Worm (Caenorhabditis elegans) whole organism, L2 larva: ENCODE results near the gene vit-4.

ENCODE experiments used
- C34F6.9 ChIP-seq: fragments of 150-350 bp; optimal IDR thresholded peaks from 2 replicates; lab custom pipeline; 2014; ENCODE audit warnings: missing biosample characterization, missing genetic modification characterization
- F13H6.1 ChIP-seq: sonication (generic microtip); optimal IDR thresholded peaks from 2 replicates; lab custom pipeline; 2016; ENCODE audit warnings: missing genetic modification characterization, missing compliant biosample characterization
- R02D3.7 ChIP-seq: fragments of 150-350 bp; optimal IDR thresholded peaks from 2 replicates; lab custom pipeline; 2014; ENCODE audit warnings: missing biosample characterization, missing genetic modification characterization
- Y55F3AM.14 ChIP-seq: fragments of 200-800 bp; sonication (Bioruptor generic); optimal IDR thresholded peaks from 2 replicates; lab custom pipeline; 2018; ENCODE audit warnings: mild to moderate bottlenecking, missing genetic modification characterization, missing compliant biosample characterization
- crh-2 ChIP-seq: sonication (generic microtip); optimal IDR thresholded peaks from 2 replicates; lab custom pipeline; 2017; ENCODE audit warnings: missing biosample characterization, missing genetic modification characterization
- dmd-4 ChIP-seq: sonication (generic microtip); optimal IDR thresholded peaks from 2 replicates; lab custom pipeline; 2017; ENCODE audit warnings: missing biosample characterization, missing genetic modification characterization
- egl-27 ChIP-seq: sonication (generic microtip); optimal IDR thresholded peaks from 3 replicates; lab custom pipeline; 2017; ENCODE audit warnings: missing biosample characterization, missing genetic modification reagents, missing genetic modification characterization
- elt-1 ChIP-seq: fragments of 150-350 bp; optimal IDR thresholded peaks from 2 replicates; lab custom pipeline; 2014; ENCODE audit warnings: missing biosample characterization, missing genetic modification characterization
- elt-3 ChIP-seq: sonication (generic microtip); optimal IDR thresholded peaks from 2 replicates; lab custom pipeline; 2017; ENCODE audit warnings: missing biosample characterization, missing genetic modification characterization
- fos-1 ChIP-seq: fragments of 150-350 bp; optimal IDR thresholded peaks from 2 replicates; lab custom pipeline; 2014; ENCODE audit warnings: missing biosample characterization, missing genetic modification characterization
- gmeb-1 ChIP-seq: fragments of 150-350 bp; optimal IDR thresholded peaks from 2 replicates; lab custom pipeline; 2014; ENCODE audit warnings: missing biosample characterization, missing genetic modification characterization
- lin-13 ChIP-seq: fragments of 150-350 bp; optimal IDR thresholded peaks from 2 replicates; lab custom pipeline; 2014; ENCODE audit warnings: missing biosample characterization, missing genetic modification reagents, missing genetic modification characterization
- lsy-2 ChIP-seq, 2 experiments: fragments of 150-350 bp in 1 of 2; sonication (generic microtip) in 1 of 2; optimal IDR thresholded peaks; 2 replicates each; lab custom pipeline; 2014 to 2017; ENCODE audit warnings: missing biosample characterization in 2 of 2, missing genetic modification characterization in 2 of 2
- mab-5 ChIP-seq: fragments of 150-350 bp; optimal IDR thresholded peaks from 2 replicates; lab custom pipeline; 2014; ENCODE audit warnings: missing biosample characterization, missing genetic modification characterization
- mdl-1 ChIP-seq, 2 experiments: fragments of 150-350 bp in 1 of 2; sonication (generic microtip) in 1 of 2; optimal IDR thresholded peaks; 2 replicates each; lab custom pipeline; 2017; ENCODE audit warnings: missing biosample characterization in 2 of 2, missing genetic modification characterization in 2 of 2
- nhr-11 ChIP-seq: fragments of 150-350 bp; optimal IDR thresholded peaks from 2 replicates; lab custom pipeline; 2014; ENCODE audit warnings: missing biosample characterization, missing genetic modification characterization
- nhr-12 ChIP-seq: fragments of 150-350 bp; optimal IDR thresholded peaks from 2 replicates; lab custom pipeline; 2014; ENCODE audit warnings: missing biosample characterization, missing genetic modification characterization
- nhr-21 ChIP-seq: fragments of 150-350 bp; optimal IDR thresholded peaks from 2 replicates; lab custom pipeline; 2014; ENCODE audit warnings: missing biosample characterization, missing genetic modification characterization
- nhr-25 ChIP-seq: fragments of 150-350 bp; sonication (generic microtip); optimal IDR thresholded peaks from 3 replicates; lab custom pipeline; 2014; ENCODE audit warnings: missing biosample characterization, missing genetic modification characterization
- nhr-77 ChIP-seq: fragments of 150-350 bp; optimal IDR thresholded peaks from 2 replicates; lab custom pipeline; 2014; ENCODE audit warnings: missing biosample characterization, missing genetic modification characterization
- peb-1 ChIP-seq: fragments of 150-350 bp; optimal IDR thresholded peaks from 2 replicates; lab custom pipeline; 2014; ENCODE audit warnings: missing biosample characterization, missing genetic modification characterization
- sem-4 ChIP-seq: fragments of 150-350 bp; optimal IDR thresholded peaks from 2 replicates; lab custom pipeline; 2014; ENCODE audit warnings: missing biosample characterization, missing genetic modification reagents, missing genetic modification characterization
- skn-1 ChIP-seq: sonication (generic microtip); optimal IDR thresholded peaks from 2 replicates; lab custom pipeline; 2017; ENCODE audit warnings: missing biosample characterization, missing genetic modification characterization
- sma-9 ChIP-seq, 2 experiments: fragments of 150-350 bp in 1 of 2; sonication (generic microtip) in 1 of 2; optimal IDR thresholded peaks; 2 replicates each; lab custom pipeline; 2014 to 2016; ENCODE audit warnings: missing genetic modification characterization in 2 of 2, mild to moderate bottlenecking in 1 of 2, missing biosample characterization in 1 of 2, missing compliant biosample characterization in 1 of 2, missing genetic modification reagents in 1 of 2, moderate library complexity in 1 of 2
- unc-39 ChIP-seq: fragments of 150-350 bp; optimal IDR thresholded peaks from 2 replicates; lab custom pipeline; 2014; ENCODE audit warnings: missing biosample characterization, missing genetic modification characterization
- unc-55 ChIP-seq: fragments of 150-350 bp; sonication (generic microtip); optimal IDR thresholded peaks from 3 replicates; lab custom pipeline; 2014; ENCODE audit warnings: missing biosample characterization, missing genetic modification reagents, missing genetic modification characterization
- zag-1 ChIP-seq: fragments of 150-350 bp; optimal IDR thresholded peaks from 2 replicates; lab custom pipeline; 2014; ENCODE audit warnings: missing biosample characterization, missing genetic modification characterization
- ztf-1 ChIP-seq: fragments of 200-800 bp; sonication (Bioruptor generic); conservative IDR thresholded peaks from 2 replicates; pipeline ENCODE4 v1.3.6; 2022; ENCODE audit warnings: missing genetic modification characterization, missing compliant biosample characterization
- ztf-4 ChIP-seq: fragments of 150-350 bp; optimal IDR thresholded peaks from 2 replicates; lab custom pipeline; 2014; ENCODE audit warnings: missing biosample characterization, missing genetic modification characterization

Gene vit-4

DNA sequence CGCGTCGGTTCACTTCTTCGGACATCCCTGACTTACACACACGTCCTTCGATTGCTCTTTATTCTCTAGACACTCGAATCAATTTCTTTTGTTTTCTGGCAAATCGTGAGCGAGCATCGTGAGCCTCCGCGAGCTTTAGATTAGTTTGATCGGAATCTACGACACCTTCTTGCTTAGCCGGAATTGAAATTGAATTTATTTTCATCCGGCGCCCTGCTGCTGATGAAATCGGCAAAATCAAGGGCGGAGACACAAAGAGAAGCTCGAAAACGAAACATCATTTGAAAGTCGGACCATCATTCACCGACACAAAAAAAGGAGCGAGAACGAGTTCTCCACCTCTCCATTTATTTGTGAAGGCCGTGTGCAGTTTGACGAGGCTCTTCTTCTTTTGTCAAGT, 45.3 kb downstream of the vit-4 start, which contains the start of gene npr-16:
Gene npr-16, plus strand, starts transcription at position 301 of the 400 bp plus-strand sequence.
- TF ChIP-seq dmd-4 (tag; lab: Kevin White, UChicago) (no peak), mdl-1 (tag; optimal IDR thresholded peaks at IDR 0.05; lab: Kevin White, UChicago) (no peak)
- TF ChIP-seq, all 48 proteins: peak for 0

DNA sequence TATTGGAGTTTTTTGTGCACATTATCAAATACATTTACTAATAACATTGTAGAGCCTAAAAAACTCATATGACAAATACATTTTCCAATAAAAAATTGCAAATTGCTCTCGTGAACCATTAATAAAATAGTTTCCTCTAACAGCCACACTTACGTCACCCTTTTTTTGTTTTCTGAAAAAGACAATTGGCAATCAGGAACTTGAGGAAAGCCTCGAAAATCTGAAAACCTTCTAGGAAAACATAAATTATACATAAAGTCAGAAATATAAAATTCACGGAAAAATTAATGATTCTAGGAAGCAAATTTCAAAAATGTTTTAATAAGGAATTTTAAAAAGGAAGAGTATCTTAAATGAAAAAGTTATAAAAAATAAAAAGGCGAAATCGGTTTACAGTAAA, 46.6 kb downstream of the vit-4 start:
- TF ChIP-seq unc-55 = peak; percentile 13
- no peak for TF ChIP-seq unc-39 (tag; lab: Kevin White, UChicago)

DNA sequence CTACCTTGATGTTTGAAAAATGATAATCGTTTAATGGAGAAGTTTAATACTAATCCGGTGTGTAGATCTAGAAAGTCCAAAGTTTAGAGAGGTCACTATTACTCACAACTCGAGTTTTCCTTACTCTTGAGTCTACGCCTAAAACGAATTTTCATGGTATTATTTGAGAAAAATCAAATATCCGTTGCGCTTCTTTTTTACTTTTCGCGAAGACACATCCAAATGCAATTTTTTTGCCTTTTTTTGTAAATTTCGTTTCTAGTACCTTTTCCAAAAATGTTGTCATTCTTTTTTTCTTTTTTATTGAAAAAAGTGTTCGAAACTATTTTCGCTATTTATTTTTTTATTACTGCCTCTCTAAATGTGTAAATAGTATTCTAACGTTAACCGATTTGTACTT, 50.0 kb downstream of the vit-4 start:
- TF ChIP-seq nhr-11 (tag; lab: Kevin White, UChicago) (no peak), ztf-4 (tag; lab: Kevin White, UChicago) (no peak), Y55F3AM.14 (no peak), fos-1 (no peak), egl-27 (no peak), unc-39 (tag; lab: Kevin White, UChicago) (no peak), sem-4 (tag; lab: Kevin White, UChicago) (no peak), nhr-21 (tag; lab: Kevin White, UChicago) (no peak), zag-1 (tag; lab: Kevin White, UChicago) (no peak), lsy-2 (tag; optimal IDR thresholded peaks at IDR 0.05; lab: Kevin White, UChicago) (no peak), nhr-77 (no peak), ztf-1 (GFP tag; lab: Robert Waterston, UW) (no peak), mab-5 (tag; lab: Kevin White, UChicago) (no peak)

DNA sequence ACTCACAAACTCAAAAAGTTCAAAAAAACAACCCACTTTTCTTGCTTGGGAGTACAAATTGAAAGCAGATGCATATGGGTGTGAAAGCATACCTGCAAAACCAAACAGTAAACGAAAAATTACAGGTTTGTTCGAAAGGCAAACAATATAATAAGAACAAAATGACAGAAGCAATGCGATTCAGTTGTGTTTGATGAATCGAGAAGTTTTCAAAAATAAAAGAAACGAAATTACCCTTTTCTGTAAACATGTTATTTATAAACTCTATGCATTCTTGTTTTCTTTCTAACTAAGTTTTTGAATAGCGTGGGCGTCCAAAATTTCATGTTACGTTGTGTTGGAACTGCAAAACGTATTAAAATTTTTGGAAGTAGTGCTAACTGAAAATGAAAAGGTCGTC, 54.9 kb downstream of the vit-4 start, which contains the start of gene sox-4:
Gene sox-4, minus strand, starts transcription at position 101 of the 400 bp plus-strand sequence.
- no peak for TF ChIP-seq unc-55
- no peak for TF ChIP-seq crh-2 (tag; lab: Kevin White, UChicago)
- no peak for TF ChIP-seq nhr-12 (tag; lab: Kevin White, UChicago)
- TF ChIP-seq sma-9 (GFP tag; optimal IDR thresholded peaks at IDR 0.05; lab: Kevin White, UChicago) = no peak
- TF ChIP-seq sma-9 (tag; optimal IDR thresholded peaks at IDR 0.05; lab: Kevin White, UChicago) = no peak
- no peak for TF ChIP-seq R02D3.7 (tag; lab: Kevin White, UChicago)
- TF ChIP-seq gmeb-1 (tag; lab: Kevin White, UChicago) = no peak
- no peak for TF ChIP-seq C34F6.9 (tag; lab: Kevin White, UChicago)
- no peak for TF ChIP-seq skn-1
- TF ChIP-seq elt-3 (tag; lab: Kevin White, UChicago) = no peak
- no peak for TF ChIP-seq Y55F3AM.14
- TF ChIP-seq zag-1 (tag; lab: Kevin White, UChicago) = no peak
- TF ChIP-seq F13H6.1 (tag; lab: Kevin White, UChicago) = no peak
- no peak for TF ChIP-seq lin-13 (GFP tag; lab: Kevin White, UChicago)
- no peak for TF ChIP-seq elt-1 (tag; lab: Kevin White, UChicago)
- no peak for TF ChIP-seq nhr-11 (tag; lab: Kevin White, UChicago)
- TF ChIP-seq nhr-25 (tag; lab: Kevin White, UChicago) = no peak
- no peak for TF ChIP-seq peb-1
- TF ChIP-seq egl-27 = no peak
